Fruit fly (Drosophila melanogaster) whole organism, prepupa: ENCODE results near the gene CG5107.
A peak's percentile ranks its signal among the peaks of the same experiment; 100 is the strongest.

Experiments
- Blimp-1 ChIP-seq: fragments of 200-800 bp; sonication (Bioruptor generic); optimal IDR thresholded peaks from 3 replicates; lab custom pipeline; 2017; ENCODE audit warnings: missing biosample characterization, missing genetic modification characterization, mild to moderate bottlenecking, moderate library complexity, missing genetic modification reagents
- CG10631 ChIP-seq: fragments of 200-800 bp; sonication (Bioruptor generic); optimal IDR thresholded peaks from 2 replicates; lab custom pipeline; 2016; ENCODE audit warnings: missing biosample characterization, missing genetic modification characterization
- CG10669 ChIP-seq: fragments of 200-800 bp; sonication (Bioruptor generic); optimal IDR thresholded peaks from 3 replicates; lab custom pipeline; 2018; ENCODE audit warnings: missing biosample characterization, mild to moderate bottlenecking, missing genetic modification characterization, moderate library complexity
- CG11294 ChIP-seq: fragments of 200-800 bp; sonication (Bioruptor generic); IDR thresholded peaks from 2 replicates; pipeline ENCODE4 v1.3.6; 2022; ENCODE audit warnings: missing biosample characterization, missing genetic modification characterization
- CG11762 ChIP-seq: fragments of 200-800 bp; sonication (Bioruptor generic); optimal IDR thresholded peaks from 3 replicates; lab custom pipeline; 2016; ENCODE audit warnings: missing biosample characterization, missing genetic modification characterization; ENCODE audit not compliant: insufficient read depth
- CG11902 ChIP-seq: fragments of 200-800 bp; sonication (Bioruptor generic); optimal IDR thresholded peaks from 3 replicates; lab custom pipeline; 2016; ENCODE audit warnings: missing biosample characterization, missing genetic modification characterization
- CG15336 ChIP-seq: fragments of 200-800 bp; sonication (Bioruptor generic); IDR thresholded peaks from 2 replicates; pipeline ENCODE4 v1.3.6; 2022; ENCODE audit warnings: missing biosample characterization, missing genetic modification characterization
- CG1621 ChIP-seq: fragments of 200-800 bp; sonication (Bioruptor generic); optimal IDR thresholded peaks from 3 replicates; lab custom pipeline; 2018; ENCODE audit warnings: missing biosample characterization, mild to moderate bottlenecking, missing genetic modification characterization
- CG16779 ChIP-seq: fragments of 200-800 bp; sonication (Bioruptor generic); optimal IDR thresholded peaks from 3 replicates; lab custom pipeline; 2017; ENCODE audit warnings: missing biosample characterization, mild to moderate bottlenecking, missing genetic modification characterization
- CG3032 ChIP-seq: fragments of 200-800 bp; optimal IDR thresholded peaks from 2 replicates; lab custom pipeline; 2019; ENCODE audit warnings: missing biosample characterization, mild to moderate bottlenecking, missing genetic modification characterization, moderate library complexity
- CG31627 ChIP-seq: fragments of 200-800 bp; sonication (Bioruptor generic); optimal IDR thresholded peaks from 3 replicates; lab custom pipeline; 2016; ENCODE audit warnings: missing biosample characterization, missing genetic modification characterization
- CG32006 ChIP-seq: fragments of 200-800 bp; sonication (Bioruptor generic); optimal IDR thresholded peaks from 3 replicates; lab custom pipeline; 2017; ENCODE audit warnings: missing biosample characterization, mild to moderate bottlenecking, missing genetic modification characterization
- CG3919 ChIP-seq: fragments of 200-800 bp; sonication (Bioruptor generic); optimal IDR thresholded peaks from 3 replicates; lab custom pipeline; 2016; ENCODE audit warnings: missing biosample characterization, missing genetic modification characterization
- CG6163 ChIP-seq: fragments of 200-800 bp; sonication (Bioruptor generic); IDR thresholded peaks from 3 replicates; pipeline ENCODE4 v1.3.6; 2022; ENCODE audit warnings: missing biosample characterization, missing genetic modification characterization
- CG6276 ChIP-seq: fragments of 200-800 bp; sonication (Bioruptor generic); optimal IDR thresholded peaks from 2 replicates; lab custom pipeline; 2017; ENCODE audit warnings: missing biosample characterization, mild to moderate bottlenecking, missing genetic modification characterization
- CG6792 ChIP-seq: fragments of 200-800 bp; sonication (Bioruptor generic); optimal IDR thresholded peaks from 3 replicates; lab custom pipeline; 2016; ENCODE audit warnings: missing biosample characterization, missing genetic modification characterization
- CG6854 ChIP-seq: fragments of 200-800 bp; sonication (Bioruptor generic); optimal IDR thresholded peaks from 2 replicates; lab custom pipeline; 2017; ENCODE audit warnings: missing biosample characterization, mild to moderate bottlenecking, missing genetic modification characterization
- CG7368 ChIP-seq: fragments of 200-800 bp; sonication (Bioruptor generic); optimal IDR thresholded peaks from 3 replicates; lab custom pipeline; 2016; ENCODE audit warnings: missing biosample characterization, missing genetic modification characterization
- CG8119 ChIP-seq: fragments of 200-800 bp; sonication (Bioruptor generic); IDR thresholded peaks from 3 replicates; pipeline ENCODE4 v1.3.6; 2022; ENCODE audit warnings: missing biosample characterization, missing genetic modification characterization
- CG8319 ChIP-seq: fragments of 200-800 bp; sonication (Bioruptor generic); optimal IDR thresholded peaks from 3 replicates; lab custom pipeline; 2016; ENCODE audit warnings: missing biosample characterization, missing genetic modification characterization
- CG8632 ChIP-seq: fragments of 200-800 bp; sonication (Bioruptor generic); optimal IDR thresholded peaks from 3 replicates; lab custom pipeline; 2016; ENCODE audit warnings: missing biosample characterization, missing genetic modification characterization
- CG9139 ChIP-seq: fragments of 200-800 bp; sonication (Bioruptor generic); optimal IDR thresholded peaks from 3 replicates; lab custom pipeline; 2017; ENCODE audit warnings: missing biosample characterization, mild to moderate bottlenecking, missing genetic modification characterization
- Eip75B ChIP-seq: fragments of 200-800 bp; sonication (Bioruptor generic); optimal IDR thresholded peaks from 3 replicates; lab custom pipeline; 2016; ENCODE audit warnings: missing biosample characterization, missing genetic modification characterization
- Eip78C ChIP-seq: fragments of 200-800 bp; sonication (Bioruptor generic); peaks from one replicate; lab custom pipeline; 2016; ENCODE audit warnings: missing biosample characterization, missing genetic modification characterization
- Eip93F ChIP-seq: fragments of 200-800 bp; sonication (Bioruptor generic); optimal IDR thresholded peaks from 2 replicates; lab custom pipeline; 2016; ENCODE audit warnings: missing biosample characterization, mild to moderate bottlenecking, missing genetic modification characterization
- Ets21C ChIP-seq: fragments of 200-800 bp; sonication (Bioruptor generic); optimal IDR thresholded peaks from 3 replicates; lab custom pipeline; 2016; ENCODE audit warnings: missing biosample characterization, missing genetic modification characterization
- Ets96B ChIP-seq: fragments of 200-800 bp; optimal IDR thresholded peaks from 2 replicates; lab custom pipeline; 2019; ENCODE audit warnings: missing biosample characterization, mild to moderate bottlenecking, missing genetic modification characterization, moderate library complexity
- Gug ChIP-seq: fragments of 200-800 bp; sonication (Bioruptor generic); IDR thresholded peaks from 2 replicates; pipeline ENCODE4 v1.3.6; 2022; ENCODE audit warnings: missing biosample characterization, missing genetic modification characterization
- Hr39 ChIP-seq: fragments of 200-800 bp; sonication (Bioruptor generic); optimal IDR thresholded peaks from 2 replicates; lab custom pipeline; 2016; ENCODE audit warnings: missing biosample characterization, missing genetic modification characterization
- Hr4 ChIP-seq: fragments of 200-800 bp; sonication (Bioruptor generic); optimal IDR thresholded peaks from 3 replicates; lab custom pipeline; 2016; ENCODE audit warnings: missing biosample characterization, missing genetic modification characterization
- Lpt ChIP-seq: fragments of 200-800 bp; sonication (Bioruptor generic); optimal IDR thresholded peaks from 3 replicates; lab custom pipeline; 2016; ENCODE audit warnings: missing biosample characterization, missing genetic modification characterization
- Met ChIP-seq: fragments of 200-800 bp; sonication (Bioruptor generic); optimal IDR thresholded peaks from 3 replicates; lab custom pipeline; 2016; ENCODE audit warnings: missing biosample characterization, missing genetic modification characterization
- OdsH ChIP-seq: fragments of 200-800 bp; sonication (Bioruptor generic); optimal IDR thresholded peaks from 3 replicates; lab custom pipeline; 2016; ENCODE audit warnings: missing biosample characterization, missing genetic modification characterization
- Smox ChIP-seq: fragments of 200-800 bp; sonication (Bioruptor generic); optimal IDR thresholded peaks from 3 replicates; lab custom pipeline; 2016; ENCODE audit warnings: missing biosample characterization, missing genetic modification characterization
- Sox14 ChIP-seq: fragments of 200-800 bp; sonication (Bioruptor generic); optimal IDR thresholded peaks from 3 replicates; lab custom pipeline; 2016; ENCODE audit warnings: missing biosample characterization, missing genetic modification characterization
- Sox15 ChIP-seq: fragments of 200-800 bp; sonication (Bioruptor generic); optimal IDR thresholded peaks from 3 replicates; lab custom pipeline; 2016; ENCODE audit warnings: missing biosample characterization, missing genetic modification characterization
- achi ChIP-seq: fragments of 200-800 bp; sonication (Bioruptor generic); optimal IDR thresholded peaks from 3 replicates; lab custom pipeline; 2016; ENCODE audit warnings: missing biosample characterization, missing genetic modification characterization
- acj6 ChIP-seq: fragments of 200-800 bp; sonication (Bioruptor generic); optimal IDR thresholded peaks from 3 replicates; lab custom pipeline; 2016; ENCODE audit warnings: missing biosample characterization, missing genetic modification characterization
- cyc ChIP-seq: fragments of 200-800 bp; sonication (Bioruptor generic); optimal IDR thresholded peaks from 3 replicates; lab custom pipeline; 2016; ENCODE audit warnings: missing biosample characterization, missing genetic modification characterization
- dac ChIP-seq: fragments of 200-800 bp; sonication (Bioruptor generic); optimal IDR thresholded peaks from 2 replicates; lab custom pipeline; 2017; ENCODE audit warnings: missing biosample characterization, mild to moderate bottlenecking, missing genetic modification characterization
- eg ChIP-seq: fragments of 200-800 bp; sonication (Bioruptor generic); IDR thresholded peaks from 3 replicates; pipeline ENCODE4 v1.3.6; 2022; ENCODE audit warnings: missing biosample characterization, missing genetic modification characterization
- esn ChIP-seq: fragments of 200-800 bp; sonication (Bioruptor generic); optimal IDR thresholded peaks from 2 replicates; lab custom pipeline; 2016; ENCODE audit warnings: missing biosample characterization, mild to moderate bottlenecking, missing genetic modification characterization, moderate library complexity
- fd59A ChIP-seq: fragments of 200-800 bp; sonication (Bioruptor generic); optimal IDR thresholded peaks from 2 replicates; lab custom pipeline; 2017; ENCODE audit warnings: missing biosample characterization, mild to moderate bottlenecking, missing genetic modification characterization, missing genetic modification reagents
- fd85E ChIP-seq: fragments of 200-800 bp; sonication (Bioruptor generic); optimal IDR thresholded peaks from 3 replicates; lab custom pipeline; 2016; ENCODE audit warnings: missing biosample characterization, missing genetic modification characterization
- lz ChIP-seq: fragments of 200-800 bp; sonication (Bioruptor generic); optimal IDR thresholded peaks from 3 replicates; lab custom pipeline; 2016; ENCODE audit warnings: missing biosample characterization, missing genetic modification characterization
- net ChIP-seq: fragments of 200-800 bp; sonication (Bioruptor generic); optimal IDR thresholded peaks from 3 replicates; lab custom pipeline; 2016; ENCODE audit warnings: missing biosample characterization, missing genetic modification characterization
- pdm3 ChIP-seq: fragments of 200-800 bp; sonication (Bioruptor generic); optimal IDR thresholded peaks from 3 replicates; lab custom pipeline; 2016; ENCODE audit warnings: missing biosample characterization, missing genetic modification characterization
- salr ChIP-seq, 2 experiments: fragments of 200-800 bp; sonication (Bioruptor generic); optimal IDR thresholded peaks; 3 replicates each; lab custom pipeline; 2016 to 2018; ENCODE audit warnings: missing biosample characterization in 2 of 2, missing genetic modification characterization in 2 of 2, mild to moderate bottlenecking in 1 of 2
- spab ChIP-seq: fragments of 200-800 bp; sonication (Bioruptor generic); optimal IDR thresholded peaks from 2 replicates; lab custom pipeline; 2017; ENCODE audit warnings: missing biosample characterization, mild to moderate bottlenecking, missing genetic modification characterization, missing genetic modification reagents
- ss ChIP-seq, 2 experiments: fragments of 200-800 bp; sonication (Bioruptor generic); optimal IDR thresholded peaks; 2 replicates in 1 of 2; 3 replicates in 1 of 2; lab custom pipeline; 2017 to 2018; ENCODE audit warnings: mild to moderate bottlenecking in 2 of 2, missing biosample characterization in 2 of 2, missing genetic modification characterization in 2 of 2, moderate library complexity in 1 of 2
- svp ChIP-seq: fragments of 200-800 bp; sonication (Bioruptor generic); peaks from one replicate; lab custom pipeline; 2016; ENCODE audit warnings: missing biosample characterization, missing genetic modification characterization
- topi ChIP-seq: fragments of 200-800 bp; sonication (Bioruptor generic); optimal IDR thresholded peaks from 3 replicates; lab custom pipeline; 2016; ENCODE audit warnings: missing biosample characterization, missing genetic modification characterization
- vri ChIP-seq: fragments of 200-800 bp; sonication (Bioruptor generic); optimal IDR thresholded peaks from 3 replicates; lab custom pipeline; 2016; ENCODE audit warnings: missing biosample characterization, mild to moderate bottlenecking, missing genetic modification characterization

CG5107 gene

DNA sequence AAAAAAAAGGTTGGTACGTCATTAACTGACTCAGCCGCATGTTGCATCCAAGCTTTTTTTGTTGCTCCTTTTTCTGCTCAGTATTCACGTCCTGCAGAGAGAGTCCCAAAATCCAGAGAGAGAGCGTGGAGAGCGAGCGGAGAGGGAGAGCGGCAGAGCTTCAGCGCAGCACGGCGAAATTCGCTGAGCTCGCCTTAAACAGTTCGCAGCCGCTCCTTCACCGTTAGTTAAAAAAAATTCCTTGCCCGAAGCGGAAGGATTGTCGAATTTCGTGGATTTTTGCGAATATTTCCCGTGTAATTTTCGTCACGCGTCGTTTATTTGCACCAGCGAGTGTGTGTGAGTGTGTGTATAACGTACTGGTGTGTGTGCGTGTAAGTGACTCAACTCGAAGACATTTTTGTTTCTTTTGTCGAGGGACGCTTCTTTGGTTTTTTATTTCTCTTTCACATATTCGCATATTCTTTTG is 13.1 kb downstream of the CG5107 start:
- TF ChIP-seq salr (GFP tag; optimal IDR thresholded peaks at IDR 0.05; lab: Kevin White, UChicago) (no peak), dac (no peak), CG6163 (GFP tag; lab: Robert Waterston, UW) (peak; percentile 65; the same call in 2 of the 3 replicates), pdm3 (peak; percentile 3), cyc (no peak), CG6854 (GFP tag; lab: Kevin White, UChicago) (peak; percentile 65), Met (no peak), CG11294 (GFP tag; lab: Robert Waterston, UW) (no peak), CG32006 (GFP tag; lab: Kevin White, UChicago) (no peak), Eip75B (GFP tag; lab: Kevin White, UChicago) (no peak), CG11902 (GFP tag; lab: Kevin White, UChicago) (no peak), CG6792 (no peak), vri (GFP tag; lab: Kevin White, UChicago) (peak; percentile 23), fd85E (GFP tag; lab: Kevin White, UChicago) (no peak), CG3919 (GFP tag; lab: Kevin White, UChicago) (no peak), fd59A (GFP tag; lab: Kevin White, UChicago) (no peak), CG16779 (tag; lab: Kevin White, UChicago) (peak; percentile 39), topi (GFP tag; lab: Kevin White, UChicago) (peak; percentile 21), CG6276 (GFP tag; lab: Kevin White, UChicago) (peak; percentile 8), Sox15 (GFP tag; lab: Kevin White, UChicago) (no peak), Ets96B (tag; lab: Kevin White, UChicago) (peak; percentile 14), OdsH (GFP tag; lab: Kevin White, UChicago) (no peak), CG9139 (GFP tag; lab: Kevin White, UChicago) (peak; percentile 64), Blimp-1 (GFP tag; lab: Kevin White, UChicago) (no peak), Smox (no peak), CG3032 (tag; lab: Kevin White, UChicago) (no peak), Eip78C (GFP tag; lab: Kevin White, UChicago) (peak; percentile 73), Eip93F (GFP tag; lab: Kevin White, UChicago) (no peak), CG31627 (GFP tag; lab: Kevin White, UChicago) (no peak), Lpt (no peak), CG8632 (GFP tag; lab: Kevin White, UChicago) (no peak), CG10669 (GFP tag; lab: Kevin White, UChicago) (no peak), CG1621 (tag; lab: Kevin White, UChicago) (peak; percentile 14), CG8119 (GFP tag; lab: Robert Waterston, UW) (peak; percentile 54; the same call in 2 of the 3 replicates), achi (GFP tag; lab: Kevin White, UChicago) (no peak), CG10631 (no peak), Hr39 (GFP tag; lab: Kevin White, UChicago) (no peak), net (GFP tag; lab: Kevin White, UChicago) (peak; percentile 21), acj6 (GFP tag; lab: Kevin White, UChicago) (no peak), eg (GFP tag; lab: Robert Waterston, UW) (no peak), lz (GFP tag; lab: Kevin White, UChicago) (no peak), Sox14 (GFP tag; lab: Kevin White, UChicago) (no peak), svp (no peak), CG7368 (GFP tag; lab: Kevin White, UChicago) (peak; percentile 11), CG11762 (GFP tag; lab: Kevin White, UChicago) (no peak), esn (GFP tag; lab: Kevin White, UChicago) (no peak), CG8319 (no peak), Ets21C (GFP tag; lab: Kevin White, UChicago) (no peak), spab (GFP tag; lab: Kevin White, UChicago) (peak; percentile 37), Hr4 (no peak), ss (GFP tag; optimal IDR thresholded peaks at IDR 0.05; lab: Kevin White, UChicago) (peak; percentile 51 to 54), Gug (GFP tag; lab: Robert Waterston, UW) (no peak), CG15336 (GFP tag; lab: Robert Waterston, UW) (peak; percentile 45; the same call in 1 of the 2 replicates)
